Fruit fly (Drosophila melanogaster) whole organism, embryonic: ENCODE measurements around the gene waw.

Experiments used
- Aef1 ChIP-seq: fragments of 200-800 bp; sonication (Bioruptor generic); IDR thresholded peaks from 3 replicates; pipeline ENCODE4 v1.3.6; 2022; ENCODE audit warnings: missing biosample characterization, missing genetic modification characterization
- Antp ChIP-seq: fragments of 200-800 bp; sonication (Bioruptor generic); optimal IDR thresholded peaks from 3 replicates; lab custom pipeline; 2016; ENCODE audit warnings: missing biosample characterization, missing genetic modification characterization
- CG10267 ChIP-seq: fragments of 200-800 bp; sonication (Bioruptor generic); optimal IDR thresholded peaks from 2 replicates; lab custom pipeline; 2018; ENCODE audit warnings: missing biosample characterization, mild to moderate bottlenecking, missing genetic modification characterization, moderate library complexity
- CG10565 ChIP-seq: fragments of 200-800 bp; sonication (Bioruptor generic); optimal IDR thresholded peaks from 3 replicates; lab custom pipeline; 2016; ENCODE audit warnings: missing biosample characterization, mild to moderate bottlenecking, missing genetic modification characterization
- CG10959 ChIP-seq: fragments of 200-800 bp; sonication (Bioruptor generic); IDR thresholded peaks from 2 replicates; pipeline ENCODE4 v1.3.6; 2022; ENCODE audit warnings: missing biosample characterization, missing genetic modification characterization
- CG11085 ChIP-seq: fragments of 200-800 bp; sonication (Bioruptor generic); IDR thresholded peaks from 2 replicates; pipeline ENCODE4 v1.3.6; 2022; ENCODE audit warnings: missing biosample characterization, missing genetic modification characterization
- CG11093 ChIP-seq: fragments of 200-800 bp; sonication (Bioruptor generic); IDR thresholded peaks from 3 replicates; pipeline ENCODE4 v1.3.6; 2022; ENCODE audit warnings: missing biosample characterization, missing genetic modification characterization
- CG11456 ChIP-seq: fragments of 200-800 bp; sonication (Bioruptor generic); IDR thresholded peaks from 3 replicates; pipeline ENCODE4 v1.3.6; 2022; ENCODE audit warnings: missing biosample characterization, missing genetic modification characterization
- CG1529 ChIP-seq: fragments of 200-800 bp; sonication (Bioruptor generic); optimal IDR thresholded peaks from 3 replicates; lab custom pipeline; 2018; ENCODE audit warnings: missing biosample characterization, missing genetic modification characterization
- CG15479 ChIP-seq: fragments of 200-800 bp; sonication (Bioruptor generic); optimal IDR thresholded peaks from 3 replicates; lab custom pipeline; 2019; ENCODE audit warnings: missing biosample characterization, mild to moderate bottlenecking, missing genetic modification characterization, moderate library complexity
- CG1603 ChIP-seq: fragments of 200-800 bp; sonication (Bioruptor generic); optimal IDR thresholded peaks from 2 replicates; lab custom pipeline; 2019; ENCODE audit warnings: missing biosample characterization, mild to moderate bottlenecking, missing genetic modification characterization, moderate library complexity
- CG17568 ChIP-seq: fragments of 200-800 bp; sonication (Bioruptor generic); optimal IDR thresholded peaks from 2 replicates; lab custom pipeline; 2018; ENCODE audit warnings: missing biosample characterization, mild to moderate bottlenecking, missing genetic modification characterization, moderate library complexity
- CG17612 ChIP-seq: fragments of 200-800 bp; sonication (Bioruptor generic); IDR thresholded peaks from 2 replicates; pipeline ENCODE4 v1.3.6; 2022; ENCODE audit warnings: missing biosample characterization, missing genetic modification characterization
- CG17829 ChIP-seq: fragments of 200-800 bp; optimal IDR thresholded peaks from 2 replicates; lab custom pipeline; 2019; ENCODE audit warnings: missing biosample characterization, mild to moderate bottlenecking, missing genetic modification characterization, moderate library complexity
- CG18619 ChIP-seq: fragments of 200-800 bp; sonication (Bioruptor generic); optimal IDR thresholded peaks from 3 replicates; lab custom pipeline; 2017; ENCODE audit warnings: missing biosample characterization, mild to moderate bottlenecking, missing genetic modification characterization
- CG2116 ChIP-seq: fragments of 200-800 bp; sonication (Bioruptor generic); optimal IDR thresholded peaks from 3 replicates; lab custom pipeline; 2018; ENCODE audit warnings: missing biosample characterization, mild to moderate bottlenecking, missing genetic modification characterization
- CG3065 ChIP-seq: fragments of 200-800 bp; sonication (Bioruptor generic); optimal IDR thresholded peaks from 2 replicates; lab custom pipeline; 2016; ENCODE audit warnings: missing biosample characterization, missing genetic modification characterization
- CG31224 ChIP-seq: fragments of 200-800 bp; sonication (Bioruptor generic); IDR thresholded peaks from 2 replicates; pipeline ENCODE4 v1.3.6; 2022; ENCODE audit warnings: missing biosample characterization, missing genetic modification characterization
- CG34422 ChIP-seq: fragments of 200-800 bp; sonication (Bioruptor generic); IDR thresholded peaks from 3 replicates; pipeline ENCODE4 v1.3.6; 2022; ENCODE audit warnings: missing biosample characterization, missing genetic modification characterization
- CG43689 ChIP-seq: fragments of 200-800 bp; sonication (Bioruptor generic); IDR thresholded peaks from 2 replicates; pipeline ENCODE4 v1.3.6; 2022; ENCODE audit warnings: missing biosample characterization, missing genetic modification characterization
- CG6654 ChIP-seq: fragments of 200-800 bp; sonication (Bioruptor generic); optimal IDR thresholded peaks from 2 replicates; lab custom pipeline; 2017; ENCODE audit warnings: missing biosample characterization, mild to moderate bottlenecking, missing genetic modification characterization
- CG7786 ChIP-seq: fragments of 200-800 bp; sonication (Bioruptor generic); optimal IDR thresholded peaks from 2 replicates; lab custom pipeline; 2016; ENCODE audit warnings: missing biosample characterization, missing genetic modification characterization
- Camta ChIP-seq: fragments of 200-800 bp; sonication (Bioruptor generic); optimal IDR thresholded peaks from 2 replicates; lab custom pipeline; 2016; ENCODE audit warnings: missing biosample characterization, missing genetic modification characterization
- Dbx ChIP-seq: fragments of 200-800 bp; sonication (Bioruptor generic); IDR thresholded peaks from 3 replicates; pipeline ENCODE4 v1.3.6; 2022; ENCODE audit warnings: missing biosample characterization, missing genetic modification characterization
- Fer2 ChIP-seq: fragments of 200-800 bp; sonication (Bioruptor generic); optimal IDR thresholded peaks from 2 replicates; lab custom pipeline; 2018; ENCODE audit warnings: missing biosample characterization, mild to moderate bottlenecking, missing genetic modification characterization, moderate library complexity
- HmgD ChIP-seq: fragments of 200-800 bp; sonication (Bioruptor generic); optimal IDR thresholded peaks from 3 replicates; lab custom pipeline; 2016; ENCODE audit warnings: missing biosample characterization, missing genetic modification characterization
- MTF-1 ChIP-seq: fragments of 200-800 bp; sonication (Bioruptor generic); optimal IDR thresholded peaks from 2 replicates; lab custom pipeline; 2018; ENCODE audit warnings: missing biosample characterization, mild to moderate bottlenecking, missing genetic modification characterization, borderline replicate concordance
- NFAT ChIP-seq: fragments of 200-800 bp; sonication (Bioruptor generic); IDR thresholded peaks from 2 replicates; pipeline ENCODE4 v1.3.6; 2022; ENCODE audit warnings: missing biosample characterization, missing genetic modification characterization
- Oaz ChIP-seq: fragments of 200-800 bp; sonication (Bioruptor generic); IDR thresholded peaks from 2 replicates; pipeline ENCODE4 v1.3.6; 2022; ENCODE audit warnings: missing biosample characterization, missing genetic modification characterization
- Xbp1 ChIP-seq: fragments of 200-800 bp; sonication (Bioruptor generic); optimal IDR thresholded peaks from 3 replicates; lab custom pipeline; 2016; ENCODE audit warnings: missing biosample characterization, mild to moderate bottlenecking, missing genetic modification characterization
- amos ChIP-seq: fragments of 200-800 bp; sonication (Bioruptor generic); IDR thresholded peaks from 2 replicates; pipeline ENCODE4 v1.3.6; 2022; ENCODE audit warnings: missing biosample characterization, missing genetic modification characterization; ENCODE audit not compliant: partially characterized antibody
- bigmax ChIP-seq: fragments of 200-800 bp; sonication (Bioruptor generic); optimal IDR thresholded peaks from 2 replicates; lab custom pipeline; 2018; ENCODE audit warnings: missing biosample characterization, mild to moderate bottlenecking, missing genetic modification characterization
- cad ChIP-seq: fragments of >200 bp; optimal IDR thresholded peaks from 2 replicates; lab custom pipeline; 2017; ENCODE audit warnings: missing biosample characterization, missing genetic modification characterization
- caup ChIP-seq: fragments of 200-800 bp; sonication (Bioruptor generic); optimal IDR thresholded peaks from 3 replicates; lab custom pipeline; 2017; ENCODE audit warnings: missing biosample characterization, mild to moderate bottlenecking, missing genetic modification characterization, moderate library complexity; ENCODE audit not compliant: severe bottlenecking
- chinmo ChIP-seq: fragments of 200-800 bp; sonication (Bioruptor generic); IDR thresholded peaks from 4 replicates; pipeline ENCODE4 v1.3.6; 2022; ENCODE audit warnings: missing biosample characterization, missing genetic modification characterization; ENCODE audit not compliant: partially characterized antibody
- chn ChIP-seq: fragments of 200-800 bp; sonication (Bioruptor generic); optimal IDR thresholded peaks from 2 replicates; lab custom pipeline; 2016; ENCODE audit warnings: missing biosample characterization, missing genetic modification characterization
- dpn ChIP-seq, 2 experiments: fragments of 200-800 bp; sonication (Bioruptor generic); optimal IDR thresholded peaks; 3 replicates each; lab custom pipeline; 2016; ENCODE audit warnings: missing biosample characterization in 2 of 2, missing genetic modification characterization in 2 of 2
- fd64A ChIP-seq: fragments of 200-800 bp; sonication (Bioruptor generic); optimal IDR thresholded peaks from 3 replicates; lab custom pipeline; 2018; ENCODE audit warnings: missing biosample characterization, mild to moderate bottlenecking, missing genetic modification characterization
- grau ChIP-seq: fragments of 200-800 bp; optimal IDR thresholded peaks from 3 replicates; lab custom pipeline; 2019; ENCODE audit warnings: missing biosample characterization, mild to moderate bottlenecking, missing genetic modification characterization, moderate library complexity
- h ChIP-seq: fragments of >200 bp; optimal IDR thresholded peaks from 2 replicates; lab custom pipeline; 2017
- kay ChIP-seq: fragments of 200-800 bp; sonication (Bioruptor generic); optimal IDR thresholded peaks from 2 replicates; lab custom pipeline; 2016; ENCODE audit warnings: missing biosample characterization, missing genetic modification characterization
- onecut ChIP-seq: fragments of 200-800 bp; sonication (Bioruptor generic); IDR thresholded peaks from 2 replicates; pipeline ENCODE4 v1.3.6; 2022; ENCODE audit warnings: missing biosample characterization, missing genetic modification characterization
- otp ChIP-seq: fragments of 200-800 bp; sonication (Bioruptor generic); IDR thresholded peaks from 3 replicates; pipeline ENCODE4, ENCODE4 v1.3.6; 2022; ENCODE audit warnings: missing biosample characterization, missing genetic modification characterization
- pzg ChIP-seq: fragments of 200-800 bp; sonication (Bioruptor generic); optimal IDR thresholded peaks from 3 replicates; lab custom pipeline; 2018; ENCODE audit warnings: missing biosample characterization, mild to moderate bottlenecking, missing genetic modification characterization, moderate library complexity
- repo ChIP-seq: fragments of 200-800 bp; sonication (Bioruptor generic); optimal IDR thresholded peaks from 2 replicates; lab custom pipeline; 2016; ENCODE audit warnings: missing biosample characterization, missing genetic modification characterization
- rib ChIP-seq: fragments of 200-800 bp; sonication (Bioruptor generic); IDR thresholded peaks from 2 replicates; pipeline ENCODE4 v1.3.6; 2022; ENCODE audit warnings: missing biosample characterization, missing genetic modification characterization
- sens-2 ChIP-seq: fragments of 200-800 bp; sonication (Bioruptor generic); IDR thresholded peaks from 2 replicates; pipeline ENCODE4 v1.3.6; 2022; ENCODE audit warnings: missing biosample characterization, missing genetic modification characterization
- stc ChIP-seq: fragments of 200-800 bp; sonication (Bioruptor generic); IDR thresholded peaks from 2 replicates; pipeline ENCODE4 v1.3.6; 2022; ENCODE audit warnings: missing biosample characterization, missing genetic modification characterization
- tll ChIP-seq, 2 experiments: fragments of 200-800 bp in 1 of 2; fragments of >200 bp in 1 of 2; sonication (Bioruptor generic) in 1 of 2; optimal IDR thresholded peaks; 2 replicates each; lab custom pipeline; 2017 to 2019; ENCODE audit warnings: missing biosample characterization in 2 of 2, missing genetic modification characterization in 2 of 2, mild to moderate bottlenecking in 1 of 2, moderate library complexity in 1 of 2
- tna ChIP-seq: fragments of 200-800 bp; sonication (Bioruptor generic); IDR thresholded peaks from 2 replicates; pipeline ENCODE4 v1.3.6; 2022; ENCODE audit warnings: missing biosample characterization, missing genetic modification characterization; ENCODE audit not compliant: partially characterized antibody
- tup ChIP-seq: fragments of 200-800 bp; sonication (Bioruptor generic); optimal IDR thresholded peaks from 2 replicates; lab custom pipeline; 2016; ENCODE audit warnings: missing biosample characterization, mild to moderate bottlenecking, missing genetic modification characterization, moderate library complexity
- zen ChIP-seq: fragments of 200-800 bp; sonication (Bioruptor generic); optimal IDR thresholded peaks from 3 replicates; lab custom pipeline; 2018; ENCODE audit warnings: missing biosample characterization, mild to moderate bottlenecking, missing genetic modification characterization, moderate library complexity

Gene waw

dm6 chrX:21315852-21316251 lies 47.0 kb upstream of the waw start, which contains the start of gene Rpt6 (continued):
- TF ChIP-seq Fer2 (tag; lab: Kevin White, UChicago) (no peak), CG1603 (tag; lab: Kevin White, UChicago) (peak; percentile 64), CG7786 (GFP tag; lab: Kevin White, UChicago) (no peak), CG17829 (tag; lab: Kevin White, UChicago) (no peak), chn (GFP tag; lab: Kevin White, UChicago) (no peak), CG11456 (GFP tag; lab: Robert Waterston, UW) (no peak), rib (GFP tag; lab: Robert Waterston, UW) (no peak), Dbx (no peak), amos (GFP tag; lab: Robert Waterston, UW) (peak; percentile 81), stc (GFP tag; lab: Robert Waterston, UW) (no peak), fd64A (no peak), tll (GFP tag; optimal IDR thresholded peaks at IDR 0.05; lab: Kevin White, UChicago) (no peak), onecut (GFP tag; lab: Robert Waterston, UW) (no peak), pzg (GFP tag; lab: Kevin White, UChicago) (peak; percentile 80), Xbp1 (GFP tag; lab: Kevin White, UChicago) (no peak), CG2116 (GFP tag; lab: Kevin White, UChicago) (peak; percentile 63), kay (peak; percentile 12), cad (GFP tag; lab: Kevin White, UChicago) (no peak), CG34422 (GFP tag; lab: Robert Waterston, UW) (no peak), tup (GFP tag; lab: Kevin White, UChicago) (no peak), repo (no peak), CG31224 (GFP tag; lab: Robert Waterston, UW) (no peak), CG3065 (GFP tag; lab: Kevin White, UChicago) (no peak), HmgD (peak; percentile 25), otp (GFP tag; lab: Robert Waterston, UW) (no peak), Oaz (GFP tag; lab: Robert Waterston, UW) (no peak), caup (GFP tag; lab: Kevin White, UChicago) (no peak), dpn (GFP tag; optimal IDR thresholded peaks at IDR 0.05; lab: Kevin White, UChicago) (no peak), chinmo (GFP tag; lab: Robert Waterston, UW) (0 out of 4 replicates have a peak, but pooled peaks have one; percentile 65), h (no peak), CG6654 (no peak), Antp (GFP tag; lab: Kevin White, UChicago) (no peak), CG43689 (no peak), zen (tag; lab: Kevin White, UChicago) (no peak), CG1529 (no peak), sens-2 (GFP tag; lab: Robert Waterston, UW) (no peak), CG10267 (tag; lab: Kevin White, UChicago) (peak; percentile 27), CG10959 (no peak), CG11085 (GFP tag; lab: Robert Waterston, UW) (no peak), Aef1 (GFP tag; lab: Robert Waterston, UW) (no peak), Camta (GFP tag; lab: Kevin White, UChicago) (no peak), CG15479 (GFP tag; lab: Kevin White, UChicago) (no peak), tna (GFP tag; lab: Robert Waterston, UW) (peak; percentile 74), CG11093 (GFP tag; lab: Robert Waterston, UW) (no peak), MTF-1 (no peak), bigmax (no peak), CG18619 (GFP tag; lab: Kevin White, UChicago) (no peak), CG10565 (GFP tag; lab: Kevin White, UChicago) (no peak), grau (tag; lab: Kevin White, UChicago) (no peak), CG17568 (GFP tag; lab: Kevin White, UChicago) (no peak), NFAT (GFP tag; lab: Robert Waterston, UW) (no peak), CG17612 (GFP tag; lab: Robert Waterston, UW) (no peak)
